Fruit fly (Drosophila melanogaster) whole organism, pupa: ENCODE measurements around the gene lilli.

Experiments
- CG10348 ChIP-seq: fragments of 200-800 bp; sonication (Bioruptor generic); IDR thresholded peaks from 2 replicates; pipeline ENCODE4 v1.3.6; 2022; ENCODE audit warnings: missing biosample characterization, missing genetic modification characterization
- CG14655 ChIP-seq: fragments of 200-800 bp; sonication (Bioruptor generic); optimal IDR thresholded peaks from 3 replicates; lab custom pipeline; 2017; ENCODE audit warnings: mild to moderate bottlenecking, missing biosample characterization, missing genetic modification reagents, missing genetic modification characterization
- CG32121 ChIP-seq: fragments of 200-800 bp; sonication (Bioruptor generic); IDR thresholded peaks from 2 replicates; pipeline ENCODE4 v1.3.6; 2022; ENCODE audit warnings: missing biosample characterization, missing genetic modification characterization
- CG8159 ChIP-seq: fragments of 200-800 bp; sonication (Bioruptor generic); optimal IDR thresholded peaks from 3 replicates; lab custom pipeline; 2018; ENCODE audit warnings: missing biosample characterization, mild to moderate bottlenecking, missing genetic modification characterization, moderate library complexity
- EcR ChIP-seq: fragments of 200-800 bp; sonication (Bioruptor generic); optimal IDR thresholded peaks from 3 replicates; lab custom pipeline; 2019; ENCODE audit warnings: missing biosample characterization, missing genetic modification characterization, mild to moderate bottlenecking, moderate library complexity, missing genetic modification reagents
- Pif1B ChIP-seq: fragments of 200-800 bp; sonication (Bioruptor generic); optimal IDR thresholded peaks from 3 replicates; lab custom pipeline; 2016; ENCODE audit warnings: missing biosample characterization, missing genetic modification characterization
- Snoo ChIP-seq: fragments of 200-800 bp; sonication (Bioruptor generic); optimal IDR thresholded peaks from 3 replicates; lab custom pipeline; 2017; ENCODE audit warnings: missing biosample characterization, mild to moderate bottlenecking, missing genetic modification characterization, inconsistent platforms
- gl ChIP-seq: fragments of 200-800 bp; sonication (Bioruptor generic); optimal IDR thresholded peaks from 2 replicates; lab custom pipeline; 2018; ENCODE audit warnings: missing biosample characterization, mild to moderate bottlenecking, missing genetic modification characterization
- rn ChIP-seq: fragments of 200-800 bp; sonication (Bioruptor generic); IDR thresholded peaks from 2 replicates; pipeline ENCODE4 v1.3.6; 2022; ENCODE audit warnings: missing biosample characterization, missing genetic modification characterization

dm6 chr2L:2956992-2957391 lies 71.3 kb downstream of the lilli start:
- no peak for TF ChIP-seq gl (tag; lab: Kevin White, UChicago)
- TF ChIP-seq rn (GFP tag; lab: Robert Waterston, UW), result no peak
- TF ChIP-seq CG14655, result no peak
- no peak for TF ChIP-seq Snoo (tag; lab: Kevin White, UChicago)
- TF ChIP-seq CG32121 (GFP tag; lab: Robert Waterston, UW), result no peak
- TF ChIP-seq CG10348 (GFP tag; lab: Robert Waterston, UW), result no peak
- TF ChIP-seq CG8159 (tag; lab: Kevin White, UChicago), result no peak
- TF ChIP-seq Pif1B (GFP tag; lab: Kevin White, UChicago), result no peak
- TF ChIP-seq EcR (GFP tag; lab: Kevin White, UChicago), result no peak
